Fruit fly (Drosophila melanogaster): Measurements from ENCODE around the gene Lamtor4.
A peak's percentile ranks its signal among the peaks of the same experiment; 100 is the strongest.

Lamtor4 gene

dm6 chr3L:3896553-3897034, at the start of gene Lamtor4, which contains the start of gene Gr63a:
Gene Lamtor4, plus strand, starts transcription at chr3L:3896900.
Gene Gr63a, minus strand, starts transcription at chr3L:3896603.
- TF ChIP-seq CTCF (optimal IDR thresholded peaks at IDR 0.05) (peak in 1 of 2 experiments; percentile 1), CG8478 (optimal IDR thresholded peaks at IDR 0.05) (no peak)

- TF ChIP-seq CG8478 (optimal IDR thresholded peaks at IDR 0.05) (no peak), CTCF (optimal IDR thresholded peaks at IDR 0.05) (no peak)
Observed at dm6 chr3L:3847810-3848326, 48.8 kb upstream of the Lamtor4 start.

dm6 chr3L:3848687-3849270, 47.9 kb upstream of the Lamtor4 start:
- TF ChIP-seq CG8478 (optimal IDR thresholded peaks at IDR 0.05) = no peak
- TF ChIP-seq CTCF (optimal IDR thresholded peaks at IDR 0.05) = no peak

- no peak for TF ChIP-seq CTCF (optimal IDR thresholded peaks at IDR 0.05)
- TF ChIP-seq CG8478 (optimal IDR thresholded peaks at IDR 0.05) = no peak
Observed at dm6 chr3L:3849763-3850162, 46.9 kb upstream of the Lamtor4 start.

dm6 chr3L:3850477-3850876, 46.2 kb upstream of the Lamtor4 start:
- no peak for TF ChIP-seq CG8478 (optimal IDR thresholded peaks at IDR 0.05)
- TF ChIP-seq CTCF (optimal IDR thresholded peaks at IDR 0.05) = no peak

dm6 chr3L:3851048-3851447, 45.7 kb upstream of the Lamtor4 start:
- TF ChIP-seq CG8478 (optimal IDR thresholded peaks at IDR 0.05) (no peak), CTCF (optimal IDR thresholded peaks at IDR 0.05) (no peak)

- no peak for TF ChIP-seq CTCF (optimal IDR thresholded peaks at IDR 0.05)
- TF ChIP-seq CG8478 (optimal IDR thresholded peaks at IDR 0.05) = no peak
Observed at dm6 chr3L:3851847-3852246, 44.9 kb upstream of the Lamtor4 start.

- TF ChIP-seq CG8478 (optimal IDR thresholded peaks at IDR 0.05) (no peak), CTCF (optimal IDR thresholded peaks at IDR 0.05) (no peak)
Observed at dm6 chr3L:3852842-3853241, 43.9 kb upstream of the Lamtor4 start.

dm6 chr3L:3855194-3855980, 41.3 kb upstream of the Lamtor4 start:
- no peak for TF ChIP-seq CG8478 (optimal IDR thresholded peaks at IDR 0.05)
- no peak for TF ChIP-seq CTCF (optimal IDR thresholded peaks at IDR 0.05)

- TF ChIP-seq CG8478 (optimal IDR thresholded peaks at IDR 0.05) = no peak
Observed at dm6 chr3L:3856004-3856403, 40.7 kb upstream of the Lamtor4 start.

- TF ChIP-seq CG8478 (optimal IDR thresholded peaks at IDR 0.05) = no peak
- TF ChIP-seq CTCF (optimal IDR thresholded peaks at IDR 0.05) = no peak
Observed at dm6 chr3L:3862504-3863380, 34.0 kb upstream of the Lamtor4 start.

dm6 chr3L:3863462-3863861, 33.2 kb upstream of the Lamtor4 start:
- TF ChIP-seq CTCF (optimal IDR thresholded peaks at IDR 0.05) (no peak), CG8478 (optimal IDR thresholded peaks at IDR 0.05) (no peak)

- no peak for TF ChIP-seq CG8478 (optimal IDR thresholded peaks at IDR 0.05)
- TF ChIP-seq CTCF (optimal IDR thresholded peaks at IDR 0.05) = no peak
Observed at dm6 chr3L:3865290-3865891, 31.3 kb upstream of the Lamtor4 start.

- TF ChIP-seq CTCF (optimal IDR thresholded peaks at IDR 0.05) (no peak), CG8478 (optimal IDR thresholded peaks at IDR 0.05) (no peak)
Observed at dm6 chr3L:3866429-3866828, 30.3 kb upstream of the Lamtor4 start.

- TF ChIP-seq CG8478 (optimal IDR thresholded peaks at IDR 0.05) (no peak), CTCF (optimal IDR thresholded peaks at IDR 0.05) (no peak)
Observed at dm6 chr3L:3868014-3868413, 28.7 kb upstream of the Lamtor4 start.

All from S2 (cell line).